Worm (Caenorhabditis elegans) whole organism, L2 larva: ENCODE results near the gene F10E9.5.

ENCODE experiments used
- alr-1 ChIP-seq: fragments of 150-350 bp; optimal IDR thresholded peaks from 2 replicates; lab custom pipeline; 2014; ENCODE audit warnings: missing biosample characterization, missing genetic modification characterization
- aly-2 ChIP-seq: fragments of 150-350 bp; optimal IDR thresholded peaks from 2 replicates; lab custom pipeline; 2014; ENCODE audit warnings: missing biosample characterization, missing genetic modification characterization
- blmp-1 ChIP-seq: sonication (generic microtip); optimal IDR thresholded peaks from 2 replicates; lab custom pipeline; 2017; ENCODE audit warnings: missing genetic modification characterization, mild to moderate bottlenecking, missing compliant biosample characterization, antibody characterized with exemption, moderate library complexity; ENCODE audit not compliant: insufficient read depth
- dmd-4 ChIP-seq: sonication (generic microtip); optimal IDR thresholded peaks from 2 replicates; lab custom pipeline; 2017; ENCODE audit warnings: missing biosample characterization, missing genetic modification characterization
- elt-1 ChIP-seq: fragments of 150-350 bp; optimal IDR thresholded peaks from 2 replicates; lab custom pipeline; 2014; ENCODE audit warnings: missing biosample characterization, missing genetic modification characterization
- lin-11 ChIP-seq: fragments of 150-350 bp; sonication (generic microtip); optimal IDR thresholded peaks from 2 replicates; lab custom pipeline; 2014; ENCODE audit warnings: missing biosample characterization, missing genetic modification characterization, inconsistent platforms, mixed read lengths
- lin-13 ChIP-seq: fragments of 150-350 bp; optimal IDR thresholded peaks from 2 replicates; lab custom pipeline; 2014; ENCODE audit warnings: missing biosample characterization, missing genetic modification reagents, missing genetic modification characterization
- mab-5 ChIP-seq: fragments of 150-350 bp; optimal IDR thresholded peaks from 2 replicates; lab custom pipeline; 2014; ENCODE audit warnings: missing biosample characterization, missing genetic modification characterization
- nhr-12 ChIP-seq: fragments of 150-350 bp; optimal IDR thresholded peaks from 2 replicates; lab custom pipeline; 2014; ENCODE audit warnings: missing biosample characterization, missing genetic modification characterization
- snpc-4 ChIP-seq: fragments of 150-350 bp; optimal IDR thresholded peaks from 2 replicates; lab custom pipeline; 2014; ENCODE audit warnings: missing biosample characterization, missing genetic modification characterization
- unc-55 ChIP-seq: fragments of 150-350 bp; sonication (generic microtip); optimal IDR thresholded peaks from 3 replicates; lab custom pipeline; 2014; ENCODE audit warnings: missing biosample characterization, missing genetic modification reagents, missing genetic modification characterization
- ztf-11 ChIP-seq: sonication (generic microtip); optimal IDR thresholded peaks from 2 replicates; lab custom pipeline; 2017; ENCODE audit warnings: missing biosample characterization, missing genetic modification characterization

DNA sequence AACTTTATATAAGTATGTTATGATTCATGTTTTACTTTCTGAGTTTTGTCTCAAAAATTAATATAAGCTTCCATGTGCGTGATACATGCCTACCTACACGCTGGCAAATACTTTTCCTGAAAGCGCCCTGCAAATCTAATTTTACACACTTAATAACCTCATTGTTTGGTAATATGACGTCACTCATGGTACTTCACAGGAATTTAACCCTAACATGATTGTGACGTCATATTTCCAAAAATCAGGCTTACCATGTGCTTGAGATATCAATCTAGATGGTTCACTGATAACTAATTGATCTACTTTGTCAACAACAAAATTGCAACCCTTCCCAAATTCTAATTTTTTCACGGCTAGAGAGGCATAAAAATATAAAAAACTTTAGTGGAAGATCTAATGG, 4.0 kb upstream of the F10E9.5 start:
- TF ChIP-seq alr-1: no peak
- no peak for TF ChIP-seq lin-13 (GFP tag; lab: Kevin White, UChicago)
- no peak for TF ChIP-seq nhr-12 (tag; lab: Kevin White, UChicago)
- no peak for TF ChIP-seq mab-5
- no peak for TF ChIP-seq blmp-1
- no peak for TF ChIP-seq snpc-4 (tag; lab: Kevin White, UChicago)
- no peak for TF ChIP-seq ztf-11 (tag; lab: Kevin White, UChicago)
- no peak for TF ChIP-seq dmd-4 (tag; lab: Kevin White, UChicago)
- TF ChIP-seq lin-11 (tag; lab: Kevin White, UChicago): no peak
- no peak for TF ChIP-seq elt-1
- no peak for TF ChIP-seq unc-55 (GFP tag; lab: Kevin White, UChicago)
- TF ChIP-seq aly-2 (tag; lab: Kevin White, UChicago): no peak
